Worm (Caenorhabditis elegans): ENCODE results near the gene col-150.

ce11 chrV:10266050-10266449 is 28.4 kb downstream of the col-150 start:
- TF ChIP-seq nhr-11 (tag; optimal IDR thresholded peaks at IDR 0.05): no peak
- no peak for TF ChIP-seq fkh-10 (GFP tag; optimal IDR thresholded peaks at IDR 0.05)
- no peak for TF ChIP-seq nhr-25 (tag; optimal IDR thresholded peaks at IDR 0.05; ENCODE audit: borderline replicate concordance, insufficient read depth)
- no peak for TF ChIP-seq hlh-30 (tag; optimal IDR thresholded peaks at IDR 0.05; ENCODE audit: insufficient read depth)
- no peak for TF ChIP-seq aly-2 (tag; optimal IDR thresholded peaks at IDR 0.05)
- no peak for TF ChIP-seq tra-1 (GFP tag; IDR thresholded peaks at IDR 0.05)
- TF ChIP-seq nhr-28 (tag; optimal IDR thresholded peaks at IDR 0.05): no peak
- TF ChIP-seq saeg-2 (GFP tag; IDR thresholded peaks at IDR 0.05): no peak
- TF ChIP-seq R02D3.7 (tag; optimal IDR thresholded peaks at IDR 0.05): no peak
- no peak for TF ChIP-seq Y75B8A.6 (GFP tag; IDR thresholded peaks at IDR 0.05)
- TF ChIP-seq unc-62 (GFP tag; optimal IDR thresholded peaks at IDR 0.05 in 1 of 2): no peak
- no peak for TF ChIP-seq unc-62 (tag; optimal IDR thresholded peaks at IDR 0.05)
- no peak for TF ChIP-seq unc-39 (tag; optimal IDR thresholded peaks at IDR 0.05)
- no peak for TF ChIP-seq nhr-237 (tag; optimal IDR thresholded peaks at IDR 0.05)
- TF ChIP-seq hmg-1.1 (GFP tag; IDR thresholded peaks at IDR 0.05): no peak

Data from whole organism, L4 larva.